Worm (Caenorhabditis elegans) whole organism, late embryonic: ENCODE results near the gene cdh-3.

Source experiments
- C08G9.2 ChIP-seq: sonication (generic microtip); optimal IDR thresholded peaks from 2 replicates; lab custom pipeline; 2016; ENCODE audit warnings: mild to moderate bottlenecking, missing genetic modification characterization, moderate library complexity, missing compliant biosample characterization
- C38D4.7 ChIP-seq: fragments of 200-800 bp; sonication (Bioruptor generic); optimal IDR thresholded peaks from 2 replicates; lab custom pipeline; 2018; ENCODE audit warnings: mild to moderate bottlenecking, missing genetic modification characterization, moderate library complexity, missing compliant biosample characterization
- T23F11.4 ChIP-seq: fragments of 200-800 bp; sonication (Bioruptor generic); optimal IDR thresholded peaks from 2 replicates; lab custom pipeline; 2018; ENCODE audit warnings: mild to moderate bottlenecking, missing genetic modification characterization, missing compliant biosample characterization
- Y22D7AL.16 ChIP-seq: sonication (generic microtip); optimal IDR thresholded peaks from 2 replicates; lab custom pipeline; 2016; ENCODE audit warnings: missing genetic modification characterization, missing compliant biosample characterization
- ceh-14 ChIP-seq: sonication (generic microtip); optimal IDR thresholded peaks from 2 replicates; lab custom pipeline; 2016; ENCODE audit warnings: missing genotype, missing genetic modification characterization, missing compliant biosample characterization
- ceh-30 ChIP-seq: fragments of 150-350 bp; optimal IDR thresholded peaks from 2 replicates; lab custom pipeline; 2014; ENCODE audit warnings: missing biosample characterization, missing genetic modification characterization
- ceh-31 ChIP-seq: sonication (generic microtip); optimal IDR thresholded peaks from 2 replicates; lab custom pipeline; 2016; ENCODE audit warnings: missing genetic modification characterization, missing compliant biosample characterization
- ceh-34 ChIP-seq: sonication (generic microtip); optimal IDR thresholded peaks from 2 replicates; lab custom pipeline; 2016; ENCODE audit warnings: mild to moderate bottlenecking, missing genetic modification characterization, missing compliant biosample characterization
- ceh-48 ChIP-seq: sonication (generic microtip); optimal IDR thresholded peaks from 2 replicates; lab custom pipeline; 2016; ENCODE audit warnings: missing genetic modification characterization, inconsistent platforms, missing compliant biosample characterization
- ceh-6 ChIP-seq: fragments of 200-800 bp; sonication (Bioruptor generic); optimal IDR thresholded peaks from 2 replicates; lab custom pipeline; 2018; ENCODE audit warnings: mild to moderate bottlenecking, missing genetic modification characterization, missing compliant biosample characterization
- dmd-4 ChIP-seq: sonication (generic microtip); optimal IDR thresholded peaks from 2 replicates; lab custom pipeline; 2016; ENCODE audit warnings: borderline replicate concordance, missing genetic modification characterization, missing compliant biosample characterization
- dve-1 ChIP-seq: sonication (generic microtip); optimal IDR thresholded peaks from 2 replicates; lab custom pipeline; 2017; ENCODE audit warnings: antibody characterized with exemption, mild to moderate bottlenecking, missing genetic modification characterization, missing compliant biosample characterization
- elt-2 ChIP-seq: sonication (generic microtip); optimal IDR thresholded peaks from 2 replicates; lab custom pipeline; 2016; ENCODE audit warnings: missing genetic modification reagents, missing genetic modification characterization, missing compliant biosample characterization
- ets-4 ChIP-seq: sonication (generic microtip); optimal IDR thresholded peaks from 2 replicates; lab custom pipeline; 2016; ENCODE audit warnings: missing genetic modification characterization, missing compliant biosample characterization
- fkh-10 ChIP-seq: fragments of 150-350 bp; optimal IDR thresholded peaks from 2 replicates; lab custom pipeline; 2014; ENCODE audit warnings: missing biosample characterization, missing genetic modification reagents, missing genetic modification characterization
- fkh-6 ChIP-seq: sonication (generic microtip); optimal IDR thresholded peaks from 2 replicates; lab custom pipeline; 2016; ENCODE audit warnings: missing genetic modification characterization, missing compliant biosample characterization
- gmeb-2 ChIP-seq: sonication (generic microtip); optimal IDR thresholded peaks from 2 replicates; lab custom pipeline; 2016; ENCODE audit warnings: missing genetic modification characterization, inconsistent platforms, missing compliant biosample characterization
- hlh-13 ChIP-seq: fragments of 200-800 bp; sonication (Bioruptor generic); optimal IDR thresholded peaks from 2 replicates; lab custom pipeline; 2018; ENCODE audit warnings: mild to moderate bottlenecking, missing genetic modification characterization, missing compliant biosample characterization
- hlh-15 ChIP-seq: sonication (generic microtip); optimal IDR thresholded peaks from 2 replicates; lab custom pipeline; 2016; ENCODE audit warnings: missing genetic modification characterization, missing compliant biosample characterization
- hlh-6 ChIP-seq: sonication (generic microtip); optimal IDR thresholded peaks from 2 replicates; lab custom pipeline; 2016; ENCODE audit warnings: missing genotype, missing genetic modification characterization, missing compliant biosample characterization
- lim-6 ChIP-seq: sonication (generic microtip); optimal IDR thresholded peaks from 2 replicates; lab custom pipeline; 2016; ENCODE audit warnings: missing genetic modification characterization, missing compliant biosample characterization
- lin-11 ChIP-seq: fragments of 200-800 bp; sonication (Bioruptor generic); optimal IDR thresholded peaks from 2 replicates; lab custom pipeline; 2018; ENCODE audit warnings: mild to moderate bottlenecking, missing genetic modification characterization, missing compliant biosample characterization
- mec-3 ChIP-seq: sonication (generic microtip); optimal IDR thresholded peaks from 2 replicates; lab custom pipeline; 2016; ENCODE audit warnings: borderline replicate concordance, missing genetic modification characterization, missing compliant biosample characterization
- nhr-11 ChIP-seq: fragments of 150-350 bp; optimal IDR thresholded peaks from 2 replicates; lab custom pipeline; 2014; ENCODE audit warnings: missing biosample characterization, missing genetic modification characterization
- npax-4 ChIP-seq: sonication (generic microtip); optimal IDR thresholded peaks from 2 replicates; lab custom pipeline; 2016; ENCODE audit warnings: missing genetic modification characterization, missing compliant biosample characterization
- odd-2 ChIP-seq: sonication (generic microtip); optimal IDR thresholded peaks from 2 replicates; lab custom pipeline; 2017; ENCODE audit warnings: antibody characterized with exemption, mild to moderate bottlenecking, missing genetic modification characterization, missing compliant biosample characterization
- pha-4 ChIP-seq: fragments of 150-350 bp; optimal IDR thresholded peaks from 2 replicates; lab custom pipeline; 2018; ENCODE audit warnings: missing biosample characterization, missing genetic modification reagents, missing genetic modification characterization
- pros-1 ChIP-seq: fragments of 150-350 bp; optimal IDR thresholded peaks from 2 replicates; lab custom pipeline; 2014; ENCODE audit warnings: missing biosample characterization, missing genetic modification reagents, missing genetic modification characterization
- ref-2 ChIP-seq: sonication (generic microtip); optimal IDR thresholded peaks from 2 replicates; lab custom pipeline; 2016; ENCODE audit warnings: missing genetic modification characterization, missing compliant biosample characterization
- rnt-1 ChIP-seq: sonication (generic microtip); optimal IDR thresholded peaks from 2 replicates; lab custom pipeline; 2016; ENCODE audit warnings: missing genetic modification characterization, missing compliant biosample characterization
- sox-4 ChIP-seq: sonication (generic microtip); optimal IDR thresholded peaks from 2 replicates; lab custom pipeline; 2017; ENCODE audit warnings: mild to moderate bottlenecking, missing genetic modification characterization, inconsistent platforms, missing compliant biosample characterization
- tbx-2 ChIP-seq: sonication (generic microtip); optimal IDR thresholded peaks from 2 replicates; lab custom pipeline; 2016; ENCODE audit warnings: missing genetic modification characterization, missing compliant biosample characterization
- tbx-7 ChIP-seq: sonication (generic microtip); optimal IDR thresholded peaks from 2 replicates; lab custom pipeline; 2016; ENCODE audit warnings: missing genotype, missing genetic modification characterization, missing compliant biosample characterization
- ttx-3 ChIP-seq: sonication (generic microtip); optimal IDR thresholded peaks from 2 replicates; lab custom pipeline; 2016; ENCODE audit warnings: missing genetic modification reagents, missing genetic modification characterization, missing compliant biosample characterization
- unc-3 ChIP-seq, 2 experiments: fragments of 200-800 bp in 1 of 2; sonication (Bioruptor generic) in 1 of 2; sonication (generic microtip) in 1 of 2; conservative IDR thresholded peaks in 1 of 2; optimal IDR thresholded peaks in 1 of 2; 2 replicates each; pipeline versions ENCODE4 v1.3.6 to Lab custom; 2016 to 2022; ENCODE audit warnings: missing compliant biosample characterization in 2 of 2, missing genetic modification characterization in 2 of 2, missing genetic modification reagents in 1 of 2
- unc-42 ChIP-seq: sonication (generic microtip); optimal IDR thresholded peaks from 2 replicates; lab custom pipeline; 2016; ENCODE audit warnings: missing genotype, missing genetic modification characterization, missing compliant biosample characterization
- unc-55 ChIP-seq: sonication (generic microtip); optimal IDR thresholded peaks from 2 replicates; lab custom pipeline; 2017; ENCODE audit warnings: missing biosample characterization, missing genetic modification reagents, missing genetic modification characterization
- zip-5 ChIP-seq: sonication (generic microtip); optimal IDR thresholded peaks from 2 replicates; lab custom pipeline; 2016; ENCODE audit warnings: missing genetic modification characterization, missing compliant biosample characterization
- ztf-16 ChIP-seq: sonication (generic microtip); optimal IDR thresholded peaks from 2 replicates; lab custom pipeline; 2017; ENCODE audit warnings: missing genetic modification characterization, missing compliant biosample characterization

Gene cdh-3

ce11 chrIII:7723412-7724068 is 30.7 kb downstream of the cdh-3 start:
- TF ChIP-seq ztf-16 (tag; lab: Kevin White, UChicago) (no peak), ceh-31 (tag; lab: Kevin White, UChicago) (peak; percentile 71), ceh-48 (tag; lab: Kevin White, UChicago) (peak; percentile 5), T23F11.4 (GFP tag; lab: Kevin White, UChicago) (no peak), fkh-10 (peak; percentile 9), hlh-13 (GFP tag; lab: Kevin White, UChicago) (no peak), elt-2 (tag; lab: Kevin White, UChicago) (no peak), unc-3 (GFP tag; conservative IDR thresholded peaks at IDR 0.05; lab: Robert Waterston, UW) (no peak), unc-3 (tag; optimal IDR thresholded peaks at IDR 0.05; lab: Kevin White, UChicago) (peak; percentile 1), sox-4 (tag; lab: Kevin White, UChicago) (no peak), ceh-14 (tag; lab: Kevin White, UChicago) (peak; percentile 19), unc-42 (tag; lab: Kevin White, UChicago) (peak; percentile 98)
- TF ChIP-seq, all 69 proteins: peak for 6

- no peak for TF ChIP-seq ceh-30 (tag; lab: Kevin White, UChicago)
- no peak for TF ChIP-seq ceh-14 (tag; lab: Kevin White, UChicago)
- TF ChIP-seq unc-3 (GFP tag; conservative IDR thresholded peaks at IDR 0.05; lab: Robert Waterston, UW) = no peak
- TF ChIP-seq unc-3 (tag; optimal IDR thresholded peaks at IDR 0.05; lab: Kevin White, UChicago) = no peak
- TF ChIP-seq hlh-13 (GFP tag; lab: Kevin White, UChicago) = no peak
- TF ChIP-seq fkh-6 (tag; lab: Kevin White, UChicago) = no peak
- no peak for TF ChIP-seq pros-1 (tag; lab: Kevin White, UChicago)
- TF ChIP-seq fkh-10 = no peak
- TF ChIP-seq dmd-4 (tag; lab: Kevin White, UChicago) = no peak
- TF ChIP-seq npax-4 = no peak
- TF ChIP-seq Y22D7AL.16 (tag; lab: Kevin White, UChicago) = no peak
- TF ChIP-seq C38D4.7 (GFP tag; lab: Kevin White, UChicago) = no peak
- TF ChIP-seq lim-6 = no peak
- no peak for TF ChIP-seq ets-4 (tag; lab: Kevin White, UChicago)
- TF ChIP-seq ttx-3 (tag; lab: Kevin White, UChicago) = no peak
- no peak for TF ChIP-seq tbx-2 (tag; lab: Kevin White, UChicago)
These were observed 31.2 kb downstream of the cdh-3 start for ce11 chrIII:7722999-7723398.

- TF ChIP-seq dve-1 (tag; lab: Kevin White, UChicago) (no peak), zip-5 (tag; lab: Kevin White, UChicago) (no peak), odd-2 (tag; lab: Kevin White, UChicago) (no peak), hlh-15 (tag; lab: Kevin White, UChicago) (no peak), tbx-7 (no peak), ref-2 (tag; lab: Kevin White, UChicago) (no peak), C08G9.2 (tag; lab: Kevin White, UChicago) (no peak), mec-3 (tag; lab: Kevin White, UChicago) (no peak), lin-11 (tag; lab: Kevin White, UChicago) (no peak), unc-42 (tag; lab: Kevin White, UChicago) (no peak), unc-55 (GFP tag; lab: Kevin White, UChicago) (no peak), pha-4 (tag; lab: Kevin White, UChicago) (no peak)
These were observed 31.8 kb downstream of the cdh-3 start for ce11 chrIII:7722411-7722810.

- TF ChIP-seq unc-42 (tag; lab: Kevin White, UChicago) (no peak), nhr-11 (tag; lab: Kevin White, UChicago) (no peak), ceh-34 (tag; lab: Kevin White, UChicago) (no peak), ceh-48 (tag; lab: Kevin White, UChicago) (no peak), unc-55 (GFP tag; lab: Kevin White, UChicago) (no peak), C38D4.7 (GFP tag; lab: Kevin White, UChicago) (no peak), rnt-1 (tag; lab: Kevin White, UChicago) (no peak), gmeb-2 (tag; lab: Kevin White, UChicago) (no peak), hlh-6 (tag; lab: Kevin White, UChicago) (no peak), ceh-6 (GFP tag; lab: Kevin White, UChicago) (no peak), elt-2 (tag; lab: Kevin White, UChicago) (no peak), odd-2 (tag; lab: Kevin White, UChicago) (no peak), tbx-7 (no peak)
These were observed 32.7 kb downstream of the cdh-3 start for ce11 chrIII:7721513-7721912.
